Worm (Caenorhabditis elegans): ENCODE measurements around the gene iars-1.

The iars-1 gene

ce11 chrIV:10366018-10366417, 2.4 kb upstream of the iars-1 start, which contains the start of gene sir-2.1 (continued):
- peak; percentile 64 for TF ChIP-seq swsn-7 (tag; optimal IDR thresholded peaks at IDR 0.05)
- peak; percentile 4 for TF ChIP-seq egl-13 (tag; optimal IDR thresholded peaks at IDR 0.05)
- TF ChIP-seq unc-30 (tag; optimal IDR thresholded peaks at IDR 0.05): no peak
- no peak for TF ChIP-seq nhr-77 (tag; optimal IDR thresholded peaks at IDR 0.05)
- TF ChIP-seq ztf-4 (tag; optimal IDR thresholded peaks at IDR 0.05): no peak
- TF ChIP-seq Y116A8C.19 (tag; optimal IDR thresholded peaks at IDR 0.05; ENCODE audit: borderline replicate concordance): no peak
- TF ChIP-seq unc-86 (tag; optimal IDR thresholded peaks at IDR 0.05): peak; percentile 58
- TF ChIP-seq isw-1 (GFP tag; IDR thresholded peaks at IDR 0.05): peak; percentile 30; the same call in 1 of the 2 replicates
- TF ChIP-seq xbp-1 (tag; optimal IDR thresholded peaks at IDR 0.05): peak; percentile 68
- peak; percentile 58 for TF ChIP-seq dsc-1 (tag; optimal IDR thresholded peaks at IDR 0.05)
- peak; percentile 75 for TF ChIP-seq nhr-71 (tag; optimal IDR thresholded peaks at IDR 0.05)
- peak; percentile 68 for TF ChIP-seq tbx-2 (tag; optimal IDR thresholded peaks at IDR 0.05)
- TF ChIP-seq dpl-1 (GFP tag; optimal IDR thresholded peaks at IDR 0.05): peak; percentile 36 to 66 (median 62)
- TF ChIP-seq snpc-4 (tag; optimal IDR thresholded peaks at IDR 0.05): peak; percentile 24
- TF ChIP-seq lin-35 (GFP tag; optimal IDR thresholded peaks at IDR 0.05): peak; percentile 57 to 76

ce11 chrIV:10367740-10368246, 608 bp upstream of the iars-1 start, which contains the start of gene pges-2:
pges-2 (minus strand) TSS chrIV:10367790.
- TF ChIP-seq mep-1 (tag; optimal IDR thresholded peaks at IDR 0.05) (peak; percentile 62), lin-35 (GFP tag; optimal IDR thresholded peaks at IDR 0.05) (peak; percentile 19 to 44), mab-9 (GFP tag; IDR thresholded peaks at IDR 0.05) (no peak), tbx-2 (tag; optimal IDR thresholded peaks at IDR 0.05) (no peak), elt-3 (tag; optimal IDR thresholded peaks at IDR 0.05) (no peak), snu-23 (GFP tag; optimal IDR thresholded peaks at IDR 0.05) (peak; percentile 53), dpl-1 (GFP tag; optimal IDR thresholded peaks at IDR 0.05) (peak in 2 of 3 experiments; percentile 41 to 43), unc-130 (tag; optimal IDR thresholded peaks at IDR 0.05) (no peak), egl-27 (tag; optimal IDR thresholded peaks at IDR 0.05) (no peak), efl-1 (optimal IDR thresholded peaks at IDR 0.05) (peak; percentile 40 to 43), efl-1 (GFP tag; optimal IDR thresholded peaks at IDR 0.05 in 1 of 2) (peak; percentile 39 to 90), swsn-7 (tag; optimal IDR thresholded peaks at IDR 0.05) (peak; percentile 19), nhr-19 (GFP tag; conservative IDR thresholded peaks at IDR 0.05) (no peak), blmp-1 (tag; optimal IDR thresholded peaks at IDR 0.05) (peak; percentile 40), grh-1 (GFP tag; IDR thresholded peaks at IDR 0.05) (no peak), nhr-71 (tag; optimal IDR thresholded peaks at IDR 0.05) (peak; percentile 44), pag-3 (tag; optimal IDR thresholded peaks at IDR 0.05; ENCODE audit: borderline replicate concordance, insufficient read depth) (no peak), lsy-2 (tag; optimal IDR thresholded peaks at IDR 0.05) (peak; percentile 52 to 66), xbp-1 (tag; optimal IDR thresholded peaks at IDR 0.05) (peak; percentile 38), ceh-90 (tag; optimal IDR thresholded peaks at IDR 0.05) (no peak), lir-3 (tag; optimal IDR thresholded peaks at IDR 0.05; ENCODE audit: poor library complexity) (no peak), ceh-82 (tag; optimal IDR thresholded peaks at IDR 0.05) (peak in 1 of 3 experiments; percentile 21), tlp-1 (tag; optimal IDR thresholded peaks at IDR 0.05) (no peak), nhr-47 (tag; optimal IDR thresholded peaks at IDR 0.05) (peak; percentile 23)

ce11 chrIV:10373772-10374288, 5.4 kb downstream of the iars-1 start, which contains the start of gene mpz-5:
mpz-5 (minus strand) TSS chrIV:10373822.
- TF ChIP-seq elt-3 (tag; optimal IDR thresholded peaks at IDR 0.05) (peak in 2 of 6 experiments; percentile 14 to 48), tbx-2 (tag; optimal IDR thresholded peaks at IDR 0.05) (peak; percentile 83), jun-1 (tag; optimal IDR thresholded peaks at IDR 0.05) (no peak), grh-1 (GFP tag; IDR thresholded peaks at IDR 0.05) (peak; percentile 10; the same call in 1 of the 2 replicates), alr-1 (tag; optimal IDR thresholded peaks at IDR 0.05; ENCODE audit: borderline replicate concordance) (no peak), ceh-63 (GFP tag; optimal IDR thresholded peaks at IDR 0.05) (no peak), C04F5.9 (tag; optimal IDR thresholded peaks at IDR 0.05) (peak; percentile 48), nhr-47 (tag; optimal IDR thresholded peaks at IDR 0.05) (peak; percentile 86), nhr-11 (tag; optimal IDR thresholded peaks at IDR 0.05) (no peak), snpc-4 (tag; optimal IDR thresholded peaks at IDR 0.05) (peak; percentile 56), isw-1 (GFP tag; IDR thresholded peaks at IDR 0.05) (peak; percentile 51), elt-2 (tag; optimal IDR thresholded peaks at IDR 0.05) (peak; percentile 47), lin-13 (GFP tag; optimal IDR thresholded peaks at IDR 0.05) (peak; percentile 36), nhr-71 (tag; optimal IDR thresholded peaks at IDR 0.05) (peak; percentile 88), ceh-88 (GFP tag; IDR thresholded peaks at IDR 0.05) (peak; percentile 51), C34B4.2 (tag; optimal IDR thresholded peaks at IDR 0.05) (no peak), dpl-1 (GFP tag; optimal IDR thresholded peaks at IDR 0.05) (peak; percentile 65 to 80 (median 79)), nhr-84 (tag; optimal IDR thresholded peaks at IDR 0.05) (no peak), pag-3 (tag; optimal IDR thresholded peaks at IDR 0.05; ENCODE audit: borderline replicate concordance, insufficient read depth) (peak; percentile 18), lin-35 (GFP tag; optimal IDR thresholded peaks at IDR 0.05) (peak; percentile 75 to 80), sox-4 (tag; optimal IDR thresholded peaks at IDR 0.05) (peak; percentile 37), lin-14 (GFP tag; optimal IDR thresholded peaks at IDR 0.05) (peak; percentile 79), efl-3 (GFP tag; optimal IDR thresholded peaks at IDR 0.05) (no peak)

Measured in whole organism, L1 larva.